Fruit fly (Drosophila melanogaster): ENCODE measurements around the gene CrzR.

CrzR gene

dm6 chr3L:12329549-12329948, 21.8 kb downstream of the CrzR start:
- TF ChIP-seq psq (optimal IDR thresholded peaks at IDR 0.05) = no peak
- no peak for TF ChIP-seq Myc (optimal IDR thresholded peaks at IDR 0.05)
- no peak for TF ChIP-seq insv (optimal IDR thresholded peaks at IDR 0.05)
- TF ChIP-seq Sin3A (optimal IDR thresholded peaks at IDR 0.05) = no peak
- TF ChIP-seq h (optimal IDR thresholded peaks at IDR 0.05) = no peak
- TF ChIP-seq ttk (optimal IDR thresholded peaks at IDR 0.05) = no peak

- no peak for TF ChIP-seq h (optimal IDR thresholded peaks at IDR 0.05)
- TF ChIP-seq Myc (optimal IDR thresholded peaks at IDR 0.05) = no peak
Measured at dm6 chr3L:12328781-12329282, 22.5 kb downstream of the CrzR start, which contains the start of gene Lmx1a. Gene Lmx1a, plus strand, starts transcription at chr3L:12329232.

DNA sequence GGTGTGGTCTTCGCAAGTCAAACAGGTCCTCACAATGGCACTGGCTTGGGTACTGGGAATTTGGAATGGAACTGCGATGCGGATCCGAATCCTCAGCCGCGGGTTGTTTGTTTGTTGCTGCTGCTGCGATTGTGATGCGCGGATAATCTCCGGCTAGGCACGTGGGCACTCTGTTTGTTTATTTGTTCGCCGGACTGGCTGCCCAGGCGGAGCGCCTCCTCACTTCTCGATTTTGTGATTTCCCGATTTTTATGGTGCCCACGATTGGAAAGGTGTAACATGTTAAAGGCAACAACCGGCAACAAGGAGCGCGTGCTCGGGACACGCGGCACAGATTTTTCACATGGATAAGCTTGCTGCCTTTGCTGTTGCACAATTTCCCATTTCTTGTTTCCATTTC, 31.6 kb downstream of the CrzR start:
- no peak for TF ChIP-seq insv (optimal IDR thresholded peaks at IDR 0.05)
- TF ChIP-seq Sin3A (optimal IDR thresholded peaks at IDR 0.05) = no peak
- TF ChIP-seq h (optimal IDR thresholded peaks at IDR 0.05) = no peak
- no peak for TF ChIP-seq Myc (optimal IDR thresholded peaks at IDR 0.05)
- TF ChIP-seq psq (optimal IDR thresholded peaks at IDR 0.05) = no peak

DNA sequence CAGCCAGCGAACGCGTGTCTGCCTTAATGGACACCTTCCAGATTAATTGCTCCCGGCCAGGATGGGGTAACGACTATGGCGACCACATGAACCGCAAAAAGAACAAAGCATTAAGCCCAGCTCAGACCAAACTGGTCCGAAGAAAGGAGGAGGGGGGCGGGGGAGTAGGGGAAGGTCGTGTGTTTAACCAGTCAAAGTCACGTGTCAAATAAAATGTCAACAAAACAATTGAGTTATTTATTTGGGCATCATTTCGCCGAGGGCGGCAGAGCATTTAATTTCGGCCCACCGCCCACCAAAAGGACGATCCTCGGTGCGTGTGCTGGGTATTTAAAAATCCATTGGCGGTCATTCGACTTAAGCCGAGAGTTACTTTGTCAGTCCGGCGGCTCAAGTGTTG, 38.1 kb downstream of the CrzR start:
- no peak for TF ChIP-seq psq (optimal IDR thresholded peaks at IDR 0.05)
- TF ChIP-seq Myc (optimal IDR thresholded peaks at IDR 0.05) = no peak
- no peak for TF ChIP-seq ttk (optimal IDR thresholded peaks at IDR 0.05)
- TF ChIP-seq h (optimal IDR thresholded peaks at IDR 0.05) = no peak
- no peak for TF ChIP-seq insv (optimal IDR thresholded peaks at IDR 0.05)
- TF ChIP-seq Sin3A (optimal IDR thresholded peaks at IDR 0.05) = no peak

DNA sequence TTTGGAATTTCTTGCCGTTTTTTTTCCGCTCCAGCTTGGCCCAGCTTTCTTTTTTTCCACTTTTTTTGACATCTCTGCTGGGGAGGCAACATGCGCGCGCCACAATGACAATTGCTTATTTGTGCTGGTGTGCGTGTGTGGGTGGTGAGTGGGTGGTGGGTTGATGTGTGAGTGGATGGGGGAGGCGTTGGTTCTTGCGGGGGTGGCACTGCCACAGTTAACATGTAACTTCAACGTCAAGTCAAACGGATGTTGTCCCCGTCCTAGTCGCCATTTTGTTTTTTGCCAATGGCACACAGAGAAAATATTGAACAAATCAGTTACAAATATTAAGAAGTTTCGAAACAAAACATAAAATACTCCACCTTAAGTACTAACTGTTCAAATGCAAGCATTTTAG, 40.8 kb downstream of the CrzR start, which contains the start of gene CG44355:
Gene CG44355 (plus strand): TSS at position 301 of the 400 bp plus-strand sequence.
- TF ChIP-seq ttk (optimal IDR thresholded peaks at IDR 0.05) = no peak
- no peak for TF ChIP-seq insv (optimal IDR thresholded peaks at IDR 0.05)
- no peak for TF ChIP-seq h (optimal IDR thresholded peaks at IDR 0.05)
- TF ChIP-seq Sin3A (optimal IDR thresholded peaks at IDR 0.05) = no peak
- no peak for TF ChIP-seq psq (optimal IDR thresholded peaks at IDR 0.05)
- no peak for TF ChIP-seq Myc (optimal IDR thresholded peaks at IDR 0.05)

dm6 chr3L:12305896-12306295, 45.4 kb downstream of the CrzR start:
- no peak for TF ChIP-seq ttk (optimal IDR thresholded peaks at IDR 0.05)
- no peak for TF ChIP-seq h (optimal IDR thresholded peaks at IDR 0.05)
- no peak for TF ChIP-seq psq (optimal IDR thresholded peaks at IDR 0.05)
- TF ChIP-seq Sin3A (optimal IDR thresholded peaks at IDR 0.05) = no peak
- TF ChIP-seq Myc (optimal IDR thresholded peaks at IDR 0.05) = no peak
- no peak for TF ChIP-seq insv (optimal IDR thresholded peaks at IDR 0.05)

DNA sequence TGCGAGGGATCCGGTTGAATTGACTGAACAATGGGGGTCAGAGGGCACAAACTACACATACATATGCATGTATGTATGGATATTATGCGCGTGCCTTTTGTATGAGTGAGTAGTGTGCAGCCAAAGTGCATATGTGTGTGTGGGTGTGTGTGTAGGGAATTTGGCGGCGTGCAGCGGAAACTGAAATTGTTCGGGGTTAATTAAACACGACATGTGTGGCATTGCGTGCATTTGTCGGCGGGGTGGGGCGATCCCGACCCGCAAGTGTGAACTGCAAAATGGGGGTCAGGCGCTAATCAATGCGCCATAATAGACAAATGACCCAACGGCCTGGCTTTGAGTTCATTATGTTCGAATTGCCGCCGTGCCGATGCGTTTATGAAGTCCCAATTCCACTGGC, 53.3 kb downstream of the CrzR start:
- no peak for TF ChIP-seq Sin3A (optimal IDR thresholded peaks at IDR 0.05)
- TF ChIP-seq h (optimal IDR thresholded peaks at IDR 0.05) = no peak
- TF ChIP-seq insv (optimal IDR thresholded peaks at IDR 0.05) = no peak
- TF ChIP-seq Myc (optimal IDR thresholded peaks at IDR 0.05) = no peak
- no peak for TF ChIP-seq ttk (optimal IDR thresholded peaks at IDR 0.05)
- TF ChIP-seq psq (optimal IDR thresholded peaks at IDR 0.05) = no peak

DNA sequence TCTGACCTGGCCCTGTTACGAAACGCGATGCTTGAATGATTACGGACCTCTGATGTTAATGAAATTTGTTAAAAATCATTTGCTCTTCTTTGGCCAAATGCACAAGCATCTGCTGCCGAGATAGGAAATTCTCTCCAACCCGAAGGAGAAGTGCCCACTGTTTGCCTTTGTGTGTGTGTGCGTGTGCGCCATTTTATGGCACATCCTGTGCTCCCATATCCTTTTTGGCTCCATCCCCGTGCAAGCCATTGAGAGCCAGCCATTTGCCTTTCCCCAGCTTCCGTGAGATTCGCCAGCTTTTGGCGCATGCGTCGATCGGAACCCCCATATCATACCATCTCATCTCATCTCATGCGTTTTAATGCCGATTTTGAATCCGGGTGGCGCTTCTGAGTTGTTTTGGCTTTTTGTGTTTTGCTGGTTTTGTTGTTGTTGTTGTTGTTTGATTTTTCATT, 55.2 kb downstream of the CrzR start, which contains the start of gene CG4328:
Gene CG4328 (minus strand): TSS at position 51 of the 455 bp plus-strand sequence.
- TF ChIP-seq insv (optimal IDR thresholded peaks at IDR 0.05) = no peak
- no peak for TF ChIP-seq h (optimal IDR thresholded peaks at IDR 0.05)

- TF ChIP-seq ttk (optimal IDR thresholded peaks at IDR 0.05) (no peak), Sin3A (optimal IDR thresholded peaks at IDR 0.05) (no peak), insv (optimal IDR thresholded peaks at IDR 0.05) (no peak), h (optimal IDR thresholded peaks at IDR 0.05) (no peak), psq (optimal IDR thresholded peaks at IDR 0.05) (no peak), Myc (optimal IDR thresholded peaks at IDR 0.05) (no peak)
Measured at dm6 chr3L:12294602-12295001, 56.7 kb downstream of the CrzR start.

dm6 chr3L:12290556-12290955, 60.8 kb downstream of the CrzR start:
- TF ChIP-seq insv (optimal IDR thresholded peaks at IDR 0.05) (no peak), Myc (optimal IDR thresholded peaks at IDR 0.05) (no peak), h (optimal IDR thresholded peaks at IDR 0.05) (no peak), Sin3A (optimal IDR thresholded peaks at IDR 0.05) (no peak), ttk (optimal IDR thresholded peaks at IDR 0.05) (no peak), psq (optimal IDR thresholded peaks at IDR 0.05) (no peak)

DNA sequence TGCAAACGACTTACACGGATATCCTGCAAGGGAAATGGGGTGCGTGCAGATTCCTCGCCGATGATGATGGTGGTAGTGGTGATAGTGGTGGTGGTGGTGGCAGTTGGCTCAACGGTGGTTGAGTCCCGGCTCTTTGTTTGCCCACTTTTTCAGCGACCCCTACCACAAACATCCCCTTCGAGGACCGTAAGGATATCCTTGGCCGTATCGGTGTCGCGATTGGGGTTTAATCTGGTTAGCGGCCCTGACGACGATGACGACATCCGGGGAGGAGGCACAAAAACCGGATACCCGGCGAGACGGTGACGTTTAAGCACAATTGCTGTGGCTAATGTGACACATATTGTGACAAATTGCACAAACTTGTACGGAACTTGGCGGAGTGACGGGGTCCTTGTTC, 61.7 kb downstream of the CrzR start:
- TF ChIP-seq Sin3A (optimal IDR thresholded peaks at IDR 0.05) (no peak), psq (optimal IDR thresholded peaks at IDR 0.05) (no peak), Myc (optimal IDR thresholded peaks at IDR 0.05) (no peak), h (optimal IDR thresholded peaks at IDR 0.05) (no peak)

All from Kc167 (cell line).